Worm (Caenorhabditis elegans) whole organism, midembryonic: ENCODE results near the gene F59E12.3.
A peak's percentile ranks its signal among the peaks of the same experiment; 100 is the strongest.

ENCODE experiments used
- T22C8.4 ChIP-seq: fragments of 200-800 bp; sonication (Bioruptor generic); IDR thresholded peaks from 2 replicates; pipeline ENCODE4 v1.3.6; 2022; ENCODE audit warnings: missing genetic modification characterization, missing compliant biosample characterization
- cog-1 ChIP-seq: sonication (generic microtip); optimal IDR thresholded peaks from 2 replicates; lab custom pipeline; 2016; ENCODE audit warnings: missing genetic modification characterization, missing compliant biosample characterization
- flt-1 ChIP-seq: fragments of 200-800 bp; sonication (Bioruptor generic); IDR thresholded peaks from 2 replicates; pipeline ENCODE4 v1.3.6; 2022; ENCODE audit warnings: missing genetic modification characterization, missing compliant biosample characterization
- klf-2 ChIP-seq: fragments of 200-800 bp; sonication (Bioruptor generic); conservative IDR thresholded peaks from 2 replicates; pipeline ENCODE4 v1.3.6; 2022; ENCODE audit warnings: missing genetic modification reagents, missing genetic modification characterization, missing compliant biosample characterization
- med-1 ChIP-seq: sonication (generic microtip); optimal IDR thresholded peaks from 2 replicates; lab custom pipeline; 2017; ENCODE audit warnings: missing genetic modification characterization, mild to moderate bottlenecking, missing compliant biosample characterization, antibody characterized with exemption, missing genetic modification reagents; ENCODE audit not compliant: insufficient read depth
- ref-1 ChIP-seq: fragments of 200-800 bp; sonication (Bioruptor generic); conservative IDR thresholded peaks from 2 replicates; pipeline ENCODE4 v1.3.6; 2022; ENCODE audit warnings: missing genetic modification reagents, missing genetic modification characterization, missing compliant biosample characterization
- tab-1 ChIP-seq: fragments of 200-800 bp; sonication (Bioruptor generic); IDR thresholded peaks from 2 replicates; pipeline ENCODE4 v1.3.6; 2022; ENCODE audit warnings: missing genetic modification characterization, missing compliant biosample characterization
- ztf-23 ChIP-seq: fragments of 200-800 bp; sonication (Bioruptor generic); IDR thresholded peaks from 2 replicates; pipeline ENCODE4 v1.3.6; 2022; ENCODE audit warnings: missing genetic modification reagents, missing genetic modification characterization, missing compliant biosample characterization
- ztf-29 ChIP-seq: fragments of 200-800 bp; sonication (Bioruptor generic); IDR thresholded peaks from 2 replicates; pipeline ENCODE4 v1.3.6; 2022; ENCODE audit warnings: missing genetic modification reagents, missing genetic modification characterization, missing compliant biosample characterization

The F59E12.3 gene

ce11 chrII:5660155-5660554 lies 22.0 kb downstream of the F59E12.3 start:
- TF ChIP-seq flt-1 (GFP tag; lab: Robert Waterston, UW) (no peak), cog-1 (no peak)

ce11 chrII:5660736-5661734 lies 22.9 kb downstream of the F59E12.3 start, which contains the start of the genes ift-43 and mdt-26:
TSS of gene ift-43 (minus strand) at chrII:5660786.
TSS of gene mdt-26 (plus strand) at chrII:5661181.
- TF ChIP-seq tab-1 (GFP tag; lab: Robert Waterston, UW): peak; percentile 76
- peak; percentile 18 for TF ChIP-seq cog-1
- TF ChIP-seq klf-2 (GFP tag; lab: Robert Waterston, UW): peak; percentile 48; the same call in 1 of the 2 replicates
- TF ChIP-seq ztf-29 (GFP tag; lab: Robert Waterston, UW): peak; percentile 61; the same call in 1 of the 2 replicates
- TF ChIP-seq med-1 (GFP tag; lab: Kevin White, UChicago): peak; percentile 56
- TF ChIP-seq flt-1 (GFP tag; lab: Robert Waterston, UW): peak; percentile 86
- 0 out of 2 replicates have a peak, but pooled peaks have one; percentile 7 for TF ChIP-seq ref-1 (GFP tag; lab: Robert Waterston, UW)
- peak; percentile 78 for TF ChIP-seq T22C8.4 (GFP tag; lab: Robert Waterston, UW)
- TF ChIP-seq ztf-23: peak; percentile 80

DNA sequence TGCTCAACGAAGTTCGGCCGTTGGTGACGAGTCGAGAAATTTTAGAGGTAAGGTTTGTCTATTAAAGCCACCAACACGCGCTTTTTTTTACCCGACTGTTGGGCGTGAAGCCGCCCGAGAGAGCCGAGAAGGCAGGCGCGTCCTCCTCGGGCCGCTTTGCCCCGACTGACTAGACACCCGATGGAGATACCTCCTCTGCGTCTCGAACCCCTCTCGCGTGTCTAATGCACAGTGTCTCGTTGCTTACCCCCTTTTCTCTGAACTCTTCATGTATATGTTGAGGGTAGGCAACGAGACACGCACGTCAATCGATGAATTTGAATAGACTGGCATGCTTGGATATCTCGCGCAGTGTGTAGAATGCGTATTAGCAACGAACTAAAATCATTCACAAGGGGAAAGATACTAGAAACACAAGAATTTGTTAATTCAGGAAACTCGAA lies 23.6 kb downstream of the F59E12.3 start:
- TF ChIP-seq flt-1 (GFP tag; lab: Robert Waterston, UW): peak; percentile 95
- peak; percentile 91 for TF ChIP-seq ztf-23
- TF ChIP-seq T22C8.4 (GFP tag; lab: Robert Waterston, UW): peak; percentile 86
- peak; percentile 66 for TF ChIP-seq ref-1 (GFP tag; lab: Robert Waterston, UW)
- peak; percentile 85 for TF ChIP-seq tab-1 (GFP tag; lab: Robert Waterston, UW)
- peak; percentile 75 for TF ChIP-seq cog-1
- TF ChIP-seq klf-2 (GFP tag; lab: Robert Waterston, UW): peak; percentile 73
- peak; percentile 95 for TF ChIP-seq ztf-29 (GFP tag; lab: Robert Waterston, UW)
- TF ChIP-seq med-1 (GFP tag; lab: Kevin White, UChicago): no peak

ce11 chrII:5663180-5663791 lies 25.1 kb downstream of the F59E12.3 start:
- TF ChIP-seq ztf-23 (no peak), klf-2 (GFP tag; lab: Robert Waterston, UW) (no peak), flt-1 (GFP tag; lab: Robert Waterston, UW) (no peak), ztf-29 (GFP tag; lab: Robert Waterston, UW) (no peak), cog-1 (no peak), tab-1 (GFP tag; lab: Robert Waterston, UW) (no peak), T22C8.4 (GFP tag; lab: Robert Waterston, UW) (no peak), ref-1 (GFP tag; lab: Robert Waterston, UW) (no peak), med-1 (GFP tag; lab: Kevin White, UChicago) (no peak)

DNA sequence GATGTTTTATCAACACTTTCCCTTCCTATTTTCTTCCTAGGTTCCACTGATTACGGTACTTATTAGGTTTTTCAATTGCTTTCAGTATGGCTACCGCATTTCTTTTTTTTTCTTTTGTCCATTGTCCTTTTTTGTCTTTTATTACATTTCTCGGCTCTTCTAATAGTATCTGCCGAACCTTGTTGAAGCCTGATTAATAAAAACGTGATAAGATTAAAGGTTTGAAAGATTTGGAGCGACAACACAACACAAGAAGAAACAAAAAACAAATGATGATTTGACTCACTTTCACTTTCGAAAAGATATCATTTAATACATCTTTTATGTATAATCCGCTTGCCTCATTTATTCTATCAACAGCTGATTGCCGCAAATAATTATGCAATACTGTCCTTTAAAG lies 26.9 kb downstream of the F59E12.3 start, which contains the start of gene C25H3.15:
C25H3.15 (plus strand) TSS at position 301 of the 400 bp plus-strand sequence.
- TF ChIP-seq flt-1 (GFP tag; lab: Robert Waterston, UW) (no peak), tab-1 (GFP tag; lab: Robert Waterston, UW) (no peak), T22C8.4 (GFP tag; lab: Robert Waterston, UW) (no peak), med-1 (GFP tag; lab: Kevin White, UChicago) (no peak), klf-2 (GFP tag; lab: Robert Waterston, UW) (no peak)

DNA sequence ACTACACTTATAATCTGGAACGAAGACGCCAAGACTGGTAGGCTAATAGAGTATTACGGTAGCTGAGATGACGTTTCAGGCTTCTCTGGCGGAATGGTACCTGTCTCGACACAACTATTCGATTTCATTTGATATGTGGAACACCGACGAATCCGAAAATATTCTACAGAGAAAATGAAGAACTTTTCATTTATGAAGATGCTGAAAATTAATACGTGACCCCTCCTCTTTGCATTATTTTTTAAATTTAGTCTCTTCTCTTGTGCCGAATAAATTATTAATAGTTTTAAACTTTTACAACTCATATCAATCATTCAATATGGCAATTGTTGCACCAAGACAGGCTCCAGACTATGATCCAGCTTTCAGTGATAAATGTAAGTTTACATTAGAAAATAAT lies 27.8 kb downstream of the F59E12.3 start, which contains the start of gene C25H3.16:
C25H3.16 (plus strand) TSS at position 301 of the 400 bp plus-strand sequence.
- no peak for TF ChIP-seq klf-2 (GFP tag; lab: Robert Waterston, UW)
- no peak for TF ChIP-seq ztf-23
- no peak for TF ChIP-seq T22C8.4 (GFP tag; lab: Robert Waterston, UW)
- no peak for TF ChIP-seq ztf-29 (GFP tag; lab: Robert Waterston, UW)
- TF ChIP-seq med-1 (GFP tag; lab: Kevin White, UChicago): no peak

DNA sequence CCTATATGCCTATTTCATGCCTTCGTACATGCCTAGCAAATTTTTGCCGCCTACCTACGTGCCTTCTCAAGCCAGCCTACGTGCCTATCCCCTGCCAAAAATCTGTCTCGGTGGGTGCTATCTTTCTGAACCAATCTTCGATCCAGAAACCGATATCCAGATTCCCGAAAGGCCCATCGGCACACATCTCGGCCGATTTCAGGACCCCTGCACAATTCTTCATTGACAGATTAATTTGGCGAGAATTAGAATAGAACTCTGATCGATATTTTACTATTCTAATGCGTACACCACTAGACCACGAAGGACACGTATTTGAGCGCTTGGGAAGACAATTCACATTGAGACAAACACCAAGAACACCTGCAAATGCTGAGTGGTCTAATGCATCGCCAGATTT lies 29.4 kb downstream of the F59E12.3 start:
- TF ChIP-seq flt-1 (GFP tag; lab: Robert Waterston, UW) (peak; percentile 74; the same call in 1 of the 2 replicates), ztf-29 (GFP tag; lab: Robert Waterston, UW) (no peak)

DNA sequence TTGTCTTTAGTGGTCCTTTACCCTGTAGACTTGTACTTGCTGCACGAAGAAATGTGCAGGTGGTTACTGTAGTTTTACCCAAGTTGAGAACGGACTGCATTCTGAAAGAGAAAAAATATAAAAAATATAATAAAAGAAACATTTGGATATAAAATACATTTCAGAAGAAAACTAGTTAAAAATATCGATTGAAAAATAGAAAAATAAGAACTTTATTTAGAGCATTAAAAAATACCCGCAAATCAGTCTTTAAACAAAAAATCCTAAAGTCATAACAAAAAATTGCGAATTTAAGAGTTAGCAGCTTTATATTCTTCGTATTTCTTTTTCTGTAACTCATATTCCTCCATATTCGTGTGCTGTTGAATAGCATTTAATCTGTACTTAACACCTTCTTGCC lies 30.7 kb downstream of the F59E12.3 start, which contains the start of gene C25H3.7:
C25H3.7 (minus strand) TSS at position 101 of the 400 bp plus-strand sequence.
- TF ChIP-seq flt-1 (GFP tag; lab: Robert Waterston, UW) (no peak), med-1 (GFP tag; lab: Kevin White, UChicago) (no peak), T22C8.4 (GFP tag; lab: Robert Waterston, UW) (no peak), ztf-29 (GFP tag; lab: Robert Waterston, UW) (no peak), tab-1 (GFP tag; lab: Robert Waterston, UW) (no peak), ref-1 (GFP tag; lab: Robert Waterston, UW) (no peak), klf-2 (GFP tag; lab: Robert Waterston, UW) (no peak), ztf-23 (no peak), cog-1 (no peak)

ce11 chrII:5669580-5669979 lies 31.4 kb downstream of the F59E12.3 start, which contains the start of gene C25H3.17:
TSS of gene C25H3.17 (minus strand) at chrII:5669680.
- TF ChIP-seq T22C8.4 (GFP tag; lab: Robert Waterston, UW) (no peak), ztf-29 (GFP tag; lab: Robert Waterston, UW) (no peak), cog-1 (no peak), klf-2 (GFP tag; lab: Robert Waterston, UW) (no peak), tab-1 (GFP tag; lab: Robert Waterston, UW) (no peak), med-1 (GFP tag; lab: Kevin White, UChicago) (no peak), flt-1 (GFP tag; lab: Robert Waterston, UW) (no peak), ref-1 (GFP tag; lab: Robert Waterston, UW) (no peak), ztf-23 (no peak)
